Worm (Caenorhabditis elegans) whole organism, L2 larva: ENCODE results near the gene Y47D3B.12.

Experiments used
- C34F6.9 ChIP-seq: fragments of 150-350 bp; optimal IDR thresholded peaks from 2 replicates; lab custom pipeline; 2014; ENCODE audit warnings: missing biosample characterization, missing genetic modification characterization
- F13H6.1 ChIP-seq: sonication (generic microtip); optimal IDR thresholded peaks from 2 replicates; lab custom pipeline; 2016; ENCODE audit warnings: missing genetic modification characterization, missing compliant biosample characterization
- R02D3.7 ChIP-seq: fragments of 150-350 bp; optimal IDR thresholded peaks from 2 replicates; lab custom pipeline; 2014; ENCODE audit warnings: missing biosample characterization, missing genetic modification characterization
- Y55F3AM.14 ChIP-seq: fragments of 200-800 bp; sonication (Bioruptor generic); optimal IDR thresholded peaks from 2 replicates; lab custom pipeline; 2018; ENCODE audit warnings: mild to moderate bottlenecking, missing genetic modification characterization, missing compliant biosample characterization
- alr-1 ChIP-seq: fragments of 150-350 bp; optimal IDR thresholded peaks from 2 replicates; lab custom pipeline; 2014; ENCODE audit warnings: missing biosample characterization, missing genetic modification characterization
- aly-2 ChIP-seq: fragments of 150-350 bp; optimal IDR thresholded peaks from 2 replicates; lab custom pipeline; 2014; ENCODE audit warnings: missing biosample characterization, missing genetic modification characterization
- ama-1 ChIP-seq: fragments of 150-350 bp; optimal IDR thresholded peaks from 2 replicates; lab custom pipeline; 2018; ENCODE audit warnings: inconsistent platforms
- blmp-1 ChIP-seq: sonication (generic microtip); optimal IDR thresholded peaks from 2 replicates; lab custom pipeline; 2017; ENCODE audit warnings: missing genetic modification characterization, mild to moderate bottlenecking, missing compliant biosample characterization, antibody characterized with exemption, moderate library complexity; ENCODE audit not compliant: insufficient read depth
- ceh-16 ChIP-seq: fragments of 150-350 bp; optimal IDR thresholded peaks from 2 replicates; lab custom pipeline; 2014; ENCODE audit warnings: missing biosample characterization, missing genetic modification characterization
- ceh-82 ChIP-seq: fragments of 150-350 bp; optimal IDR thresholded peaks from 2 replicates; lab custom pipeline; 2014; ENCODE audit warnings: missing biosample characterization, missing genetic modification characterization
- crh-2 ChIP-seq: sonication (generic microtip); optimal IDR thresholded peaks from 2 replicates; lab custom pipeline; 2017; ENCODE audit warnings: missing biosample characterization, missing genetic modification characterization
- dmd-4 ChIP-seq: sonication (generic microtip); optimal IDR thresholded peaks from 2 replicates; lab custom pipeline; 2017; ENCODE audit warnings: missing biosample characterization, missing genetic modification characterization
- egl-27 ChIP-seq: sonication (generic microtip); optimal IDR thresholded peaks from 3 replicates; lab custom pipeline; 2017; ENCODE audit warnings: missing biosample characterization, missing genetic modification reagents, missing genetic modification characterization
- elt-1 ChIP-seq: fragments of 150-350 bp; optimal IDR thresholded peaks from 2 replicates; lab custom pipeline; 2014; ENCODE audit warnings: missing biosample characterization, missing genetic modification characterization
- fos-1 ChIP-seq: fragments of 150-350 bp; optimal IDR thresholded peaks from 2 replicates; lab custom pipeline; 2014; ENCODE audit warnings: missing biosample characterization, missing genetic modification characterization
- gmeb-1 ChIP-seq: fragments of 150-350 bp; optimal IDR thresholded peaks from 2 replicates; lab custom pipeline; 2014; ENCODE audit warnings: missing biosample characterization, missing genetic modification characterization
- lin-11 ChIP-seq: fragments of 150-350 bp; sonication (generic microtip); optimal IDR thresholded peaks from 2 replicates; lab custom pipeline; 2014; ENCODE audit warnings: missing biosample characterization, missing genetic modification characterization, inconsistent platforms, mixed read lengths
- lin-13 ChIP-seq: fragments of 150-350 bp; optimal IDR thresholded peaks from 2 replicates; lab custom pipeline; 2014; ENCODE audit warnings: missing biosample characterization, missing genetic modification reagents, missing genetic modification characterization
- mab-5 ChIP-seq: fragments of 150-350 bp; optimal IDR thresholded peaks from 2 replicates; lab custom pipeline; 2014; ENCODE audit warnings: missing biosample characterization, missing genetic modification characterization
- mbf-1 ChIP-seq: sonication (generic microtip); optimal IDR thresholded peaks from 2 replicates; lab custom pipeline; 2017; ENCODE audit warnings: missing biosample characterization, missing genetic modification characterization
- mdl-1 ChIP-seq, 2 experiments: fragments of 150-350 bp in 1 of 2; sonication (generic microtip) in 1 of 2; optimal IDR thresholded peaks; 2 replicates each; lab custom pipeline; 2017; ENCODE audit warnings: missing biosample characterization in 2 of 2, missing genetic modification characterization in 2 of 2
- nhr-10 ChIP-seq: sonication (generic microtip); optimal IDR thresholded peaks from 2 replicates; lab custom pipeline; 2017; ENCODE audit warnings: missing biosample characterization, missing genetic modification characterization
- nhr-12 ChIP-seq: fragments of 150-350 bp; optimal IDR thresholded peaks from 2 replicates; lab custom pipeline; 2014; ENCODE audit warnings: missing biosample characterization, missing genetic modification characterization
- nhr-129 ChIP-seq: fragments of 150-350 bp; optimal IDR thresholded peaks from 2 replicates; lab custom pipeline; 2014; ENCODE audit warnings: missing biosample characterization, missing genetic modification characterization
- nhr-237 ChIP-seq: fragments of 150-350 bp; optimal IDR thresholded peaks from 2 replicates; lab custom pipeline; 2014; ENCODE audit warnings: missing biosample characterization, missing genetic modification characterization
- nhr-6 ChIP-seq: fragments of 150-350 bp; optimal IDR thresholded peaks from 2 replicates; lab custom pipeline; 2014; ENCODE audit warnings: missing biosample characterization, missing genetic modification characterization
- nhr-77 ChIP-seq: fragments of 150-350 bp; optimal IDR thresholded peaks from 2 replicates; lab custom pipeline; 2014; ENCODE audit warnings: missing biosample characterization, missing genetic modification characterization
- peb-1 ChIP-seq: fragments of 150-350 bp; optimal IDR thresholded peaks from 2 replicates; lab custom pipeline; 2014; ENCODE audit warnings: missing biosample characterization, missing genetic modification characterization
- sma-3 ChIP-seq: sonication (generic microtip); optimal IDR thresholded peaks from 2 replicates; lab custom pipeline; 2016; ENCODE audit warnings: missing genetic modification reagents, missing genetic modification characterization, missing compliant biosample characterization
- sma-9 ChIP-seq, 2 experiments: fragments of 150-350 bp in 1 of 2; sonication (generic microtip) in 1 of 2; optimal IDR thresholded peaks; 2 replicates each; lab custom pipeline; 2014 to 2016; ENCODE audit warnings: missing genetic modification characterization in 2 of 2, mild to moderate bottlenecking in 1 of 2, missing biosample characterization in 1 of 2, missing compliant biosample characterization in 1 of 2, missing genetic modification reagents in 1 of 2, moderate library complexity in 1 of 2
- snpc-4 ChIP-seq: fragments of 150-350 bp; optimal IDR thresholded peaks from 2 replicates; lab custom pipeline; 2014; ENCODE audit warnings: missing biosample characterization, missing genetic modification characterization
- unc-39 ChIP-seq: fragments of 150-350 bp; optimal IDR thresholded peaks from 2 replicates; lab custom pipeline; 2014; ENCODE audit warnings: missing biosample characterization, missing genetic modification characterization
- unc-55 ChIP-seq: fragments of 150-350 bp; sonication (generic microtip); optimal IDR thresholded peaks from 3 replicates; lab custom pipeline; 2014; ENCODE audit warnings: missing biosample characterization, missing genetic modification reagents, missing genetic modification characterization
- zag-1 ChIP-seq: fragments of 150-350 bp; optimal IDR thresholded peaks from 2 replicates; lab custom pipeline; 2014; ENCODE audit warnings: missing biosample characterization, missing genetic modification characterization
- ztf-1 ChIP-seq: fragments of 200-800 bp; sonication (Bioruptor generic); conservative IDR thresholded peaks from 2 replicates; pipeline ENCODE4 v1.3.6; 2022; ENCODE audit warnings: missing genetic modification characterization, missing compliant biosample characterization
- ztf-11 ChIP-seq: sonication (generic microtip); optimal IDR thresholded peaks from 2 replicates; lab custom pipeline; 2017; ENCODE audit warnings: missing biosample characterization, missing genetic modification characterization
- ztf-4 ChIP-seq: fragments of 150-350 bp; optimal IDR thresholded peaks from 2 replicates; lab custom pipeline; 2014; ENCODE audit warnings: missing biosample characterization, missing genetic modification characterization

Gene Y47D3B.12

ce11 chrIII:11371236-11371635, 31.6 kb upstream of the Y47D3B.12 start (continued):
- no peak for TF ChIP-seq nhr-10 (tag; lab: Kevin White, UChicago)
- peak; percentile 38 for TF ChIP-seq lin-11
- no peak for TF ChIP-seq nhr-77 (tag; lab: Kevin White, UChicago)
- peak; percentile 48 for TF ChIP-seq Y55F3AM.14 (GFP tag; lab: Kevin White, UChicago)
- TF ChIP-seq sma-9 (GFP tag; optimal IDR thresholded peaks at IDR 0.05; lab: Kevin White, UChicago), result peak; percentile 56
- TF ChIP-seq sma-9 (tag; optimal IDR thresholded peaks at IDR 0.05; lab: Kevin White, UChicago), result no peak
- TF ChIP-seq gmeb-1 (tag; lab: Kevin White, UChicago), result peak; percentile 4
- no peak for TF ChIP-seq dmd-4
- TF ChIP-seq nhr-237 (tag; lab: Kevin White, UChicago), result no peak
- TF ChIP-seq nhr-12 (tag; lab: Kevin White, UChicago), result no peak
- TF ChIP-seq ztf-4 (tag; lab: Kevin White, UChicago), result no peak
- TF ChIP-seq nhr-6, result no peak
- TF ChIP-seq, all 48 proteins: peak for 17

- TF ChIP-seq C34F6.9 (tag; lab: Kevin White, UChicago) (no peak), peb-1 (tag; lab: Kevin White, UChicago) (no peak), lin-11 (no peak), nhr-129 (tag; lab: Kevin White, UChicago) (no peak), sma-3 (GFP tag; lab: Kevin White, UChicago) (no peak), ceh-82 (no peak), alr-1 (tag; lab: Kevin White, UChicago) (no peak), crh-2 (no peak), ztf-1 (GFP tag; lab: Robert Waterston, UW) (no peak), aly-2 (no peak), blmp-1 (tag; lab: Kevin White, UChicago) (no peak), lin-13 (no peak), F13H6.1 (no peak), mab-5 (tag; lab: Kevin White, UChicago) (no peak), ztf-4 (tag; lab: Kevin White, UChicago) (no peak), R02D3.7 (tag; lab: Kevin White, UChicago) (no peak), elt-1 (tag; lab: Kevin White, UChicago) (no peak), mdl-1 (tag; optimal IDR thresholded peaks at IDR 0.05; lab: Kevin White, UChicago) (no peak), mbf-1 (tag; lab: Kevin White, UChicago) (no peak)
These were observed 31.1 kb upstream of the Y47D3B.12 start, which contains the start of gene tba-7 for ce11 chrIII:11371688-11372087. TSS of gene tba-7 (minus strand) at chrIII:11371788.

ce11 chrIII:11372199-11372938, 30.4 kb upstream of the Y47D3B.12 start:
- no peak for TF ChIP-seq ceh-82
- peak; percentile 73 for TF ChIP-seq fos-1 (tag; lab: Kevin White, UChicago)
- peak; percentile 16 for TF ChIP-seq lin-13
- TF ChIP-seq unc-55, result no peak
- TF ChIP-seq snpc-4, result peak; percentile 69
- TF ChIP-seq alr-1 (tag; lab: Kevin White, UChicago), result no peak
- TF ChIP-seq sma-3 (GFP tag; lab: Kevin White, UChicago), result no peak
- no peak for TF ChIP-seq nhr-129 (tag; lab: Kevin White, UChicago)

- TF ChIP-seq nhr-10 (tag; lab: Kevin White, UChicago) (no peak), ceh-16 (tag; lab: Kevin White, UChicago) (no peak), unc-39 (tag; lab: Kevin White, UChicago) (no peak), unc-55 (no peak), snpc-4 (no peak), C34F6.9 (tag; lab: Kevin White, UChicago) (no peak), nhr-237 (tag; lab: Kevin White, UChicago) (no peak), egl-27 (tag; lab: Kevin White, UChicago) (no peak), ztf-11 (tag; lab: Kevin White, UChicago) (no peak), ama-1 (lab: Kevin White, UChicago) (no peak), zag-1 (tag; lab: Kevin White, UChicago) (no peak), ceh-82 (no peak), sma-3 (GFP tag; lab: Kevin White, UChicago) (no peak)
These were observed 24.9 kb upstream of the Y47D3B.12 start, which contains the start of gene dpy-18 for ce11 chrIII:11377880-11378279. TSS of gene dpy-18 (minus strand) at chrIII:11377980.
